Fruit fly (Drosophila melanogaster): ENCODE results near the gene CG15357.
A peak's percentile ranks its signal among the peaks of the same experiment; 100 is the strongest.

Gene CG15357

DNA sequence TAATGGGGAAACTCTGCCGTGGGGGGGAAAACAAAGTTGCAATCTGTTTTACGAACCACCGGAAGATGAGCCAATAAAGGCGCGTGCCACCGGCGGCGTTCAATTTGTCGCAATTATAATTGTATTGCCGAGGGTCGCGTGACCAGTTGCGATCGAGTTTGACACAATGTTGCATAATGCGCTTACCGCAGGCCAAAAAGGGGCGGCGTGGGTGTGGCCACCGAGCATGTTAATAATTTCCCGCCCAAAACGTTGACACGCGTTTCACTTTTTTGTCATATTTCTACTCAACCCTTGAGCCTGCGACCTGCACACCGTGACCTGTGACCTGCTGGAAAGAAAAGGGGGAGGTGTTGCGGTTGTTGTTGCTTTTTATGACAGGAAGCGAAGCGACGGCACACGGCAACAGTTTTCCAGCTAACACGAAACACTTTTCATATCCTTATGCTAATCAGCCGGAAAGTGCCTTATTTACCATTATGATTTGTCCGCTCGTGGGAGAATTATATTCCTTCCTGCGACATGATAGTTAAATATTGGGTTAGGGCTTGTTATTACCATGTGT is 16.5 kb upstream of the CG15357 start:
- TF ChIP-seq CG10669 (GFP tag; optimal IDR thresholded peaks at IDR 0.05) (no peak), CG9139 (GFP tag; optimal IDR thresholded peaks at IDR 0.05) (no peak), Sox102F (GFP tag; optimal IDR thresholded peaks at IDR 0.05) (no peak), fkh (GFP tag; optimal IDR thresholded peaks at IDR 0.05) (no peak), fd85E (GFP tag; optimal IDR thresholded peaks at IDR 0.05) (no peak), CG8319 (GFP tag; optimal IDR thresholded peaks at IDR 0.05) (no peak)

DNA sequence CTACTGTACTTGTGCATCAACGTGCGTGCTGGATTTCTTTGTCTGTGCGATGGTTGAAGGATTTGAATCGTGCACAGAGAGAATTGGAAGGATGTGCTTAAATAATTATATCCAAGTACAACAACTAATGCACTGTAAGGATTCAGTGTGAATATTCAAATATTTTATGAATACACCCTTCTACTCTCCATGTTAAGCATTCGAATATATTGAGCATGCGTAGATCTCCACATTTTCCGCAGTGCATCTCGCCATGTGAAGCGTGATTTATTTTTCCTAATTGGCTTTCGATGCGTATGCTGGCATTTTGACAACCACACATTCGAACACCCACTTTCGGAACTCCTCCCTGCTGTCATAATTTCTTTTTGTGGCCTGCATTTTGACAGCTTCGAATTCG is 14.5 kb upstream of the CG15357 start:
- TF ChIP-seq Eip78C (GFP tag): peak; percentile 56
- TF ChIP-seq cyc (GFP tag; optimal IDR thresholded peaks at IDR 0.05): peak; percentile 18
- TF ChIP-seq Ets96B (tag; optimal IDR thresholded peaks at IDR 0.05): no peak
- TF ChIP-seq Smox (GFP tag; optimal IDR thresholded peaks at IDR 0.05): peak; percentile 12
- TF ChIP-seq topi (GFP tag; optimal IDR thresholded peaks at IDR 0.05): peak; percentile 11
- no peak for TF ChIP-seq CG11294 (GFP tag; IDR thresholded peaks at IDR 0.05)
- TF ChIP-seq CG3032 (tag; optimal IDR thresholded peaks at IDR 0.05): no peak
- TF ChIP-seq eg (GFP tag; IDR thresholded peaks at IDR 0.05): no peak
- peak; percentile 64 for TF ChIP-seq svp (GFP tag)
- TF ChIP-seq Hr39 (GFP tag; optimal IDR thresholded peaks at IDR 0.05): peak; percentile 13
- TF ChIP-seq esn (GFP tag; optimal IDR thresholded peaks at IDR 0.05): peak; percentile 36
- peak; percentile 40 for TF ChIP-seq Met (GFP tag; optimal IDR thresholded peaks at IDR 0.05)
- TF ChIP-seq Eip93F (GFP tag; optimal IDR thresholded peaks at IDR 0.05): no peak

dm6 chr2L:1959420-1959819 is 13.9 kb upstream of the CG15357 start:
- no peak for TF ChIP-seq Ets96B (tag; optimal IDR thresholded peaks at IDR 0.05)
- peak; percentile 18 for TF ChIP-seq Sox102F (GFP tag; optimal IDR thresholded peaks at IDR 0.05)
- TF ChIP-seq Met (GFP tag; optimal IDR thresholded peaks at IDR 0.05): peak; percentile 4
- TF ChIP-seq CG31627 (GFP tag; optimal IDR thresholded peaks at IDR 0.05): no peak

- TF ChIP-seq Hr38 (GFP tag; optimal IDR thresholded peaks at IDR 0.05) (no peak), CG6792 (GFP tag; optimal IDR thresholded peaks at IDR 0.05) (no peak), topi (GFP tag; optimal IDR thresholded peaks at IDR 0.05) (no peak), CG11294 (GFP tag; IDR thresholded peaks at IDR 0.05) (no peak), Sox102F (GFP tag; optimal IDR thresholded peaks at IDR 0.05) (no peak), acj6 (GFP tag; optimal IDR thresholded peaks at IDR 0.05) (no peak), CG10669 (GFP tag; optimal IDR thresholded peaks at IDR 0.05) (no peak), salr (GFP tag; optimal IDR thresholded peaks at IDR 0.05) (no peak), Eip78C (GFP tag) (no peak), lz (GFP tag; optimal IDR thresholded peaks at IDR 0.05) (no peak), vri (GFP tag; optimal IDR thresholded peaks at IDR 0.05) (no peak), Hr4 (GFP tag; optimal IDR thresholded peaks at IDR 0.05) (no peak), CG32006 (GFP tag; optimal IDR thresholded peaks at IDR 0.05) (no peak), CG34406 (GFP tag; optimal IDR thresholded peaks at IDR 0.05) (no peak), CG16779 (tag; optimal IDR thresholded peaks at IDR 0.05) (no peak), spab (GFP tag; optimal IDR thresholded peaks at IDR 0.05) (no peak), Gug (GFP tag; IDR thresholded peaks at IDR 0.05) (no peak), Eip93F (GFP tag; optimal IDR thresholded peaks at IDR 0.05) (no peak)
Observed at dm6 chr2L:1954541-1954940, 9.0 kb upstream of the CG15357 start.

- no peak for TF ChIP-seq CG9139 (GFP tag; optimal IDR thresholded peaks at IDR 0.05)
- TF ChIP-seq esn (GFP tag; optimal IDR thresholded peaks at IDR 0.05): no peak
- TF ChIP-seq svp (GFP tag): peak; percentile 93
Observed at dm6 chr2L:1947959-1948358, 2.5 kb upstream of the CG15357 start.

DNA sequence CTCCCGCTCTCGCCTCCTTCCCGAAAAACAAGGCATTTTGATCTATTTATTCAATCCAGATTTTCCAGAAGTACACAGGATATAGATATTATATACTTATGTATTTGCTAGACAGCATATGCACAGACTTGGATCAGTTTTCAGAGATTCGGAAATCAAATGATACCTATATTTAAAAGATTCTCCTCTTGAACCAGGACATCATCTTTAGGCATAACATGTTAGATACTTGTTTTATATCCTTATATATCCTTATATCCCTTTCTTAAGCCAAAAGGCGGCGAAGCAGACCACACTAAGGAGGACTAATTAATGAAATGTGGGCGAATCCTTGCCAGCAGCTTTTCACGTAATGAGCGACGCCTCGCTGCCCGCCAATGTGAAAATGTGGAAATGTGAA is 1.1 kb upstream of the CG15357 start, which contains the start of gene CG33673:
CG33673 (minus strand) TSS at position 101 of the 400 bp plus-strand sequence.
- no peak for TF ChIP-seq cyc (GFP tag; optimal IDR thresholded peaks at IDR 0.05)
- no peak for TF ChIP-seq CG10669 (GFP tag; optimal IDR thresholded peaks at IDR 0.05)
- no peak for TF ChIP-seq Hr4 (GFP tag; optimal IDR thresholded peaks at IDR 0.05)
- TF ChIP-seq topi (GFP tag; optimal IDR thresholded peaks at IDR 0.05): no peak
- no peak for TF ChIP-seq Sox15 (GFP tag; optimal IDR thresholded peaks at IDR 0.05)
- no peak for TF ChIP-seq spab (GFP tag; optimal IDR thresholded peaks at IDR 0.05)
- TF ChIP-seq Hr38 (GFP tag; optimal IDR thresholded peaks at IDR 0.05): no peak
- TF ChIP-seq dsx (GFP tag; optimal IDR thresholded peaks at IDR 0.05; ENCODE audit: poor library complexity, severe bottlenecking): no peak
- TF ChIP-seq Sox14 (GFP tag; optimal IDR thresholded peaks at IDR 0.05): no peak
- TF ChIP-seq CG15336 (GFP tag; IDR thresholded peaks at IDR 0.05): no peak
- no peak for TF ChIP-seq pdm3 (GFP tag; optimal IDR thresholded peaks at IDR 0.05)
- no peak for TF ChIP-seq Ets21C (GFP tag; optimal IDR thresholded peaks at IDR 0.05)
- no peak for TF ChIP-seq CG11294 (GFP tag; IDR thresholded peaks at IDR 0.05)
- no peak for TF ChIP-seq svp (GFP tag)
- TF ChIP-seq CG3919 (GFP tag; optimal IDR thresholded peaks at IDR 0.05): no peak
- no peak for TF ChIP-seq Eip78C (GFP tag)

Measured in whole organism, prepupa.